Fruit fly (Drosophila melanogaster) whole organism, embryonic: ENCODE data around the gene CCAP-R.

Experiments used
- Aef1 ChIP-seq: fragments of 200-800 bp; sonication (Bioruptor generic); IDR thresholded peaks from 3 replicates; pipeline ENCODE4 v1.3.6; 2022; ENCODE audit warnings: missing biosample characterization, missing genetic modification characterization
- CG10209 ChIP-seq: fragments of 200-800 bp; sonication (Bioruptor generic); optimal IDR thresholded peaks from 3 replicates; lab custom pipeline; 2017; ENCODE audit warnings: missing biosample characterization, mild to moderate bottlenecking, missing genetic modification characterization, missing genetic modification reagents
- CG10267 ChIP-seq: fragments of 200-800 bp; sonication (Bioruptor generic); optimal IDR thresholded peaks from 2 replicates; lab custom pipeline; 2018; ENCODE audit warnings: missing biosample characterization, mild to moderate bottlenecking, missing genetic modification characterization, moderate library complexity
- CG11247 ChIP-seq: fragments of 200-800 bp; sonication (Bioruptor generic); IDR thresholded peaks from 2 replicates; pipeline ENCODE4 v1.3.6; 2022; ENCODE audit warnings: missing biosample characterization, missing genetic modification characterization
- CG12155 ChIP-seq: fragments of 200-800 bp; sonication (Bioruptor generic); optimal IDR thresholded peaks from 3 replicates; lab custom pipeline; 2016; ENCODE audit warnings: missing biosample characterization, missing genetic modification characterization
- CG12219 ChIP-seq: fragments of 200-800 bp; sonication (Bioruptor generic); optimal IDR thresholded peaks from 3 replicates; lab custom pipeline; 2018; ENCODE audit warnings: missing biosample characterization, mild to moderate bottlenecking, missing genetic modification characterization
- CG1233 ChIP-seq: fragments of 200-800 bp; sonication (Bioruptor generic); optimal IDR thresholded peaks from 4 replicates; lab custom pipeline; 2018; ENCODE audit warnings: missing biosample characterization, mild to moderate bottlenecking, missing genetic modification characterization
- CG14014 ChIP-seq: fragments of 200-800 bp; sonication (Bioruptor generic); IDR thresholded peaks from 2 replicates; pipeline ENCODE4 v1.3.6; 2022; ENCODE audit warnings: missing biosample characterization, missing genetic modification characterization
- CG15601 ChIP-seq: fragments of 200-800 bp; sonication (Bioruptor generic); optimal IDR thresholded peaks from 3 replicates; lab custom pipeline; 2019; ENCODE audit warnings: missing biosample characterization, mild to moderate bottlenecking, missing genetic modification characterization, moderate library complexity
- CG17328 ChIP-seq: fragments of 200-800 bp; sonication (Bioruptor generic); IDR thresholded peaks from 2 replicates; pipeline ENCODE4 v1.3.6; 2022; ENCODE audit warnings: missing biosample characterization, missing genetic modification characterization
- CG1832 ChIP-seq: fragments of 200-800 bp; sonication (Bioruptor generic); optimal IDR thresholded peaks from 2 replicates; lab custom pipeline; 2017; ENCODE audit warnings: missing biosample characterization, mild to moderate bottlenecking, missing genetic modification characterization, inconsistent platforms
- CG30403 ChIP-seq: fragments of 200-800 bp; sonication (Bioruptor generic); optimal IDR thresholded peaks from 3 replicates; lab custom pipeline; 2016; ENCODE audit warnings: missing biosample characterization, missing genetic modification characterization
- CG31365 ChIP-seq: fragments of 200-800 bp; sonication (Bioruptor generic); optimal IDR thresholded peaks from 2 replicates; lab custom pipeline; 2018; ENCODE audit warnings: missing biosample characterization, mild to moderate bottlenecking, missing genetic modification characterization
- CG3995 ChIP-seq: fragments of 200-800 bp; sonication (Bioruptor generic); optimal IDR thresholded peaks from 3 replicates; lab custom pipeline; 2016; ENCODE audit warnings: missing biosample characterization, missing genetic modification characterization
- CG4282 ChIP-seq: fragments of 200-800 bp; sonication (Bioruptor generic); optimal IDR thresholded peaks from 2 replicates; lab custom pipeline; 2016; ENCODE audit warnings: missing biosample characterization, missing genetic modification characterization
- CG4404 ChIP-seq: fragments of 200-800 bp; sonication (Bioruptor generic); IDR thresholded peaks from 2 replicates; pipeline ENCODE4 v1.3.6; 2022; ENCODE audit warnings: missing biosample characterization, missing genetic modification characterization
- CG6254 ChIP-seq: fragments of 200-800 bp; sonication (Bioruptor generic); optimal IDR thresholded peaks from 3 replicates; lab custom pipeline; 2017; ENCODE audit warnings: mild to moderate bottlenecking, missing biosample characterization, missing genetic modification reagents, missing genetic modification characterization
- CG6813 ChIP-seq: fragments of 200-800 bp; sonication (Bioruptor generic); optimal IDR thresholded peaks from 2 replicates; lab custom pipeline; 2017; ENCODE audit warnings: missing biosample characterization, missing genetic modification characterization, mild to moderate bottlenecking, moderate library complexity, missing genetic modification reagents
- CG9437 ChIP-seq: fragments of 200-800 bp; sonication (Bioruptor generic); optimal IDR thresholded peaks from 2 replicates; lab custom pipeline; 2018; ENCODE audit warnings: missing biosample characterization, mild to moderate bottlenecking, missing genetic modification characterization
- CTCF ChIP-seq: fragments of 200-800 bp; sonication (Bioruptor generic); optimal IDR thresholded peaks from 2 replicates; lab custom pipeline; 2017; ENCODE audit warnings: missing biosample characterization, mild to moderate bottlenecking, missing genetic modification characterization, moderate library complexity
- E2f1 ChIP-seq: fragments of 200-800 bp; sonication (Bioruptor generic); IDR thresholded peaks from 2 replicates; pipeline ENCODE4 v1.3.6; 2022; ENCODE audit warnings: missing biosample characterization, missing genetic modification characterization
- Elba2 ChIP-seq: fragments of 200-800 bp; sonication (Bioruptor generic); optimal IDR thresholded peaks from 3 replicates; lab custom pipeline; 2016; ENCODE audit warnings: missing biosample characterization, missing genetic modification characterization
- HLH4C ChIP-seq: fragments of 200-800 bp; sonication (Bioruptor generic); IDR thresholded peaks from 3 replicates; pipeline ENCODE4 v1.3.6; 2022; ENCODE audit warnings: missing biosample characterization, missing genetic modification characterization; ENCODE audit not compliant: partially characterized antibody
- Hey ChIP-seq: fragments of 200-800 bp; sonication (Bioruptor generic); optimal IDR thresholded peaks from 3 replicates; lab custom pipeline; 2018; ENCODE audit warnings: missing biosample characterization, mild to moderate bottlenecking, missing genetic modification characterization
- Hr78 ChIP-seq, 2 experiments: fragments of 200-800 bp in 1 of 2; fragments of >200 bp in 1 of 2; sonication (Bioruptor generic) in 1 of 2; optimal IDR thresholded peaks; 2 replicates each; lab custom pipeline; 2017 to 2019; ENCODE audit warnings: missing biosample characterization in 2 of 2, missing genetic modification characterization in 2 of 2, mild to moderate bottlenecking in 1 of 2, moderate library complexity in 1 of 2
- Mes4 ChIP-seq: fragments of 200-800 bp; sonication (Bioruptor generic); optimal IDR thresholded peaks from 2 replicates; lab custom pipeline; 2016; ENCODE audit warnings: missing biosample characterization, missing genetic modification characterization
- NC2β ChIP-seq: fragments of 200-800 bp; sonication (Bioruptor generic); optimal IDR thresholded peaks from 2 replicates; lab custom pipeline; 2016; ENCODE audit warnings: missing biosample characterization, missing genetic modification characterization
- Optix ChIP-seq: fragments of 200-800 bp; sonication (Bioruptor generic); IDR thresholded peaks from 3 replicates; pipeline ENCODE4 v1.3.6; 2022; ENCODE audit warnings: missing biosample characterization, missing genetic modification characterization
- PHDP ChIP-seq: fragments of 200-800 bp; sonication (Bioruptor generic); optimal IDR thresholded peaks from 3 replicates; lab custom pipeline; 2018; ENCODE audit warnings: missing biosample characterization, mild to moderate bottlenecking, missing genetic modification characterization, moderate library complexity
- Pdp1 ChIP-seq, 2 experiments: fragments of 200-800 bp; sonication (Bioruptor generic); optimal IDR thresholded peaks; 3 replicates each; lab custom pipeline; 2016; ENCODE audit warnings: missing biosample characterization in 2 of 2, missing genetic modification characterization in 2 of 2, mild to moderate bottlenecking in 1 of 2, moderate library complexity in 1 of 2
- Ssrp ChIP-seq: fragments of 200-800 bp; sonication (Bioruptor generic); optimal IDR thresholded peaks from 2 replicates; lab custom pipeline; 2018; ENCODE audit warnings: missing biosample characterization, mild to moderate bottlenecking, missing genetic modification characterization, moderate library complexity
- Stat92E ChIP-seq, 3 experiments: fragments of >200 bp in 2 of 3; fragments of 200-800 bp in 1 of 3; sonication (Bioruptor generic) in 1 of 3; optimal IDR thresholded peaks; 2 replicates each; lab custom pipeline; 2017 to 2019; ENCODE audit warnings: missing biosample characterization in 3 of 3, missing genetic modification characterization in 3 of 3, mild to moderate bottlenecking in 1 of 3, moderate library complexity in 1 of 3
- TFAM ChIP-seq: fragments of 200-800 bp; sonication (Bioruptor generic); optimal IDR thresholded peaks from 2 replicates; lab custom pipeline; 2017; ENCODE audit warnings: missing biosample characterization, missing genetic modification characterization, inconsistent platforms
- Tbp ChIP-seq: fragments of >200 bp; optimal IDR thresholded peaks from 2 replicates; lab custom pipeline; 2018; ENCODE audit warnings: missing biosample characterization, missing genetic modification characterization
- YL-1 ChIP-seq: fragments of 200-800 bp; sonication (Bioruptor generic); optimal IDR thresholded peaks from 3 replicates; lab custom pipeline; 2017; ENCODE audit warnings: missing biosample characterization, mild to moderate bottlenecking, missing genetic modification characterization
- bbx ChIP-seq: fragments of 200-800 bp; sonication (Bioruptor generic); IDR thresholded peaks from 2 replicates; pipeline ENCODE4 v1.3.6; 2022; ENCODE audit warnings: missing biosample characterization, missing genetic modification characterization; ENCODE audit not compliant: partially characterized antibody
- bigmax ChIP-seq: fragments of 200-800 bp; sonication (Bioruptor generic); optimal IDR thresholded peaks from 2 replicates; lab custom pipeline; 2018; ENCODE audit warnings: missing biosample characterization, mild to moderate bottlenecking, missing genetic modification characterization
- cad ChIP-seq: fragments of >200 bp; optimal IDR thresholded peaks from 2 replicates; lab custom pipeline; 2017; ENCODE audit warnings: missing biosample characterization, missing genetic modification characterization
- cas ChIP-seq: fragments of 200-800 bp; sonication (Bioruptor generic); IDR thresholded peaks from 2 replicates; pipeline ENCODE4 v1.3.6; 2022; ENCODE audit warnings: missing biosample characterization, missing genetic modification characterization
- exex ChIP-seq: fragments of 200-800 bp; sonication (Bioruptor generic); optimal IDR thresholded peaks from 4 replicates; lab custom pipeline; 2018; ENCODE audit warnings: missing biosample characterization, mild to moderate bottlenecking, missing genetic modification characterization, moderate library complexity
- fru ChIP-seq: fragments of >200 bp; optimal IDR thresholded peaks from 2 replicates; lab custom pipeline; 2017
- fu2 ChIP-seq: fragments of 200-800 bp; sonication (Bioruptor generic); optimal IDR thresholded peaks from 2 replicates; lab custom pipeline; 2016; ENCODE audit warnings: missing biosample characterization, missing genetic modification characterization
- grau ChIP-seq: fragments of 200-800 bp; optimal IDR thresholded peaks from 3 replicates; lab custom pipeline; 2019; ENCODE audit warnings: missing biosample characterization, mild to moderate bottlenecking, missing genetic modification characterization, moderate library complexity
- lbe ChIP-seq: fragments of 200-800 bp; sonication (Bioruptor generic); optimal IDR thresholded peaks from 2 replicates; lab custom pipeline; 2016; ENCODE audit warnings: missing biosample characterization, mild to moderate bottlenecking, missing genetic modification characterization
- ranshi ChIP-seq: fragments of 200-800 bp; sonication (Bioruptor generic); IDR thresholded peaks from 2 replicates; pipeline ENCODE4 v1.3.6; 2022; ENCODE audit warnings: missing biosample characterization, missing genetic modification characterization
- rib ChIP-seq: fragments of 200-800 bp; sonication (Bioruptor generic); IDR thresholded peaks from 2 replicates; pipeline ENCODE4 v1.3.6; 2022; ENCODE audit warnings: missing biosample characterization, missing genetic modification characterization
- schlank ChIP-seq: fragments of 200-800 bp; sonication (Bioruptor generic); optimal IDR thresholded peaks from 2 replicates; lab custom pipeline; 2018; ENCODE audit warnings: missing biosample characterization, mild to moderate bottlenecking, missing genetic modification characterization
- shn ChIP-seq: fragments of 200-800 bp; sonication (Bioruptor generic); optimal IDR thresholded peaks from 3 replicates; lab custom pipeline; 2016; ENCODE audit warnings: missing biosample characterization, missing genetic modification characterization
- sisA ChIP-seq: fragments of 200-800 bp; sonication (Bioruptor generic); IDR thresholded peaks from 2 replicates; pipeline ENCODE4 v1.3.6; 2022; ENCODE audit warnings: missing biosample characterization, missing genetic modification characterization
- trh ChIP-seq: fragments of 200-800 bp; sonication (Bioruptor generic); optimal IDR thresholded peaks from 2 replicates; lab custom pipeline; 2016; ENCODE audit warnings: missing biosample characterization, missing genetic modification characterization
- tup ChIP-seq: fragments of 200-800 bp; sonication (Bioruptor generic); optimal IDR thresholded peaks from 2 replicates; lab custom pipeline; 2016; ENCODE audit warnings: missing biosample characterization, mild to moderate bottlenecking, missing genetic modification characterization, moderate library complexity

Gene CCAP-R

dm6 chr3R:25997068-25997714 is 41.1 kb upstream of the CCAP-R start (continued):
- TF ChIP-seq Ssrp (tag; lab: Kevin White, UChicago): peak; percentile 95
- TF ChIP-seq CG1832 (GFP tag; lab: Kevin White, UChicago): no peak
- peak; percentile 91 for TF ChIP-seq CG10267 (tag; lab: Kevin White, UChicago)
- no peak for TF ChIP-seq Tbp (GFP tag; lab: Kevin White, UChicago)
- peak; percentile 26 for TF ChIP-seq tup
- TF ChIP-seq NC2β (GFP tag; lab: Kevin White, UChicago): no peak
- TF ChIP-seq shn (GFP tag; lab: Kevin White, UChicago): no peak
- peak; percentile 49 for TF ChIP-seq sisA
- peak; percentile 88 for TF ChIP-seq grau (tag; lab: Kevin White, UChicago)
- TF ChIP-seq lbe (GFP tag; lab: Kevin White, UChicago): peak; percentile 73
- no peak for TF ChIP-seq Mes4 (GFP tag; lab: Kevin White, UChicago)
- peak; percentile 28 for TF ChIP-seq CTCF (GFP tag; lab: Kevin White, UChicago)
- peak; percentile 35 for TF ChIP-seq CG12219 (GFP tag; lab: Kevin White, UChicago)
- TF ChIP-seq CG6813 (GFP tag; lab: Kevin White, UChicago): peak; percentile 74
- TF ChIP-seq HLH4C (GFP tag; lab: Robert Waterston, UW): no peak
- TF ChIP-seq CG4404: peak; percentile 88
- TF ChIP-seq Elba2 (GFP tag; lab: Kevin White, UChicago): peak; percentile 67
- TF ChIP-seq CG9437 (GFP tag; lab: Kevin White, UChicago): peak; percentile 71
- TF ChIP-seq Stat92E (GFP tag; optimal IDR thresholded peaks at IDR 0.05; lab: Kevin White, UChicago): peak in 1 of 3 experiments; percentile 60
- TF ChIP-seq cas (GFP tag; lab: Robert Waterston, UW): no peak
- TF ChIP-seq CG3995: no peak
- peak; percentile 85 for TF ChIP-seq CG6254 (GFP tag; lab: Kevin White, UChicago)
- peak; percentile 83 for TF ChIP-seq CG10209 (GFP tag; lab: Kevin White, UChicago)
- peak; percentile 39 for TF ChIP-seq YL-1 (GFP tag; lab: Kevin White, UChicago)
- no peak for TF ChIP-seq CG14014 (GFP tag; lab: Robert Waterston, UW)
- TF ChIP-seq schlank (tag; lab: Kevin White, UChicago): no peak
- no peak for TF ChIP-seq Aef1
- no peak for TF ChIP-seq bigmax
- TF ChIP-seq bbx (GFP tag; lab: Robert Waterston, UW): no peak
- no peak for TF ChIP-seq exex
- peak in 1 of 2 experiments; percentile 34 for TF ChIP-seq Hr78 (GFP tag; optimal IDR thresholded peaks at IDR 0.05; lab: Kevin White, UChicago)
- peak; percentile 51 for TF ChIP-seq CG12155 (GFP tag; lab: Kevin White, UChicago)
- peak; percentile 77 for TF ChIP-seq PHDP (tag; lab: Kevin White, UChicago)
- TF ChIP-seq fru (lab: Kevin White, UChicago): no peak
- peak; percentile 80 for TF ChIP-seq CG17328 (GFP tag; lab: Robert Waterston, UW)
- peak; percentile 23 for TF ChIP-seq TFAM (GFP tag; lab: Kevin White, UChicago)
- no peak for TF ChIP-seq fu2 (GFP tag; lab: Kevin White, UChicago)
- TF ChIP-seq CG4282: no peak
- TF ChIP-seq ranshi (GFP tag; lab: Robert Waterston, UW): no peak; the same call in 1 of the 2 replicates
- no peak for TF ChIP-seq cad
- peak; percentile 89 for TF ChIP-seq CG15601 (tag; lab: Kevin White, UChicago)
- TF ChIP-seq CG1233 (GFP tag; lab: Kevin White, UChicago): peak; percentile 78
- TF ChIP-seq CG30403: peak; percentile 59
- TF ChIP-seq CG11247 (GFP tag; lab: Robert Waterston, UW): no peak
- TF ChIP-seq trh (GFP tag; lab: Kevin White, UChicago): peak; percentile 70
- no peak for TF ChIP-seq Optix (GFP tag; lab: Robert Waterston, UW)
- TF ChIP-seq Pdp1 (GFP tag; optimal IDR thresholded peaks at IDR 0.05; lab: Kevin White, UChicago): peak; percentile 8 to 17
- peak; percentile 56; the same call in 1 of the 2 replicates for TF ChIP-seq E2f1 (GFP tag; lab: Robert Waterston, UW)
- TF ChIP-seq CG31365: no peak
- no peak for TF ChIP-seq Hey
- no peak for TF ChIP-seq rib (GFP tag; lab: Robert Waterston, UW)
